Worm (Caenorhabditis elegans): ENCODE measurements around the gene R102.1.

Gene R102.1

DNA sequence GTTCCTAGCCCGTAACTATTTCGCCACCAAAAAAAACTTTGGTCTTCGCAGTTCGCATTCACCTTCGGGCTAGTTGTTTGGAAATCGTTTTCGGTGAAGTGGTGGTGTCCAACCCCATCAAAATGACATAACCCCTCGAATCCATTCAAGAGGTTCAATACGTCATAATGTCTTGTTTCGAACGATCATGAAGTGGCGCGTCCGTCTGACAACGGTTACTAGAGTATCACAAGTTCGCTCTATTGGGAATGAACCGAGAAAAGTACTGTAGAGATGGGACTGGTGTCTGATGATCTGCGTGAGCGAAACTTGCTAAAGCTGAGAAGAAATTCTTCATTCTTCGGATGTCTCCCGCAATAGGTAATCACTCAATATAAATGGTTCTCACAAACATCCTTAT lies 41.9 kb downstream of the R102.1 start, which contains the start of gene ZC168.2:
ZC168.2 (plus strand) TSS at position 301 of the 400 bp plus-strand sequence.
- no peak for TF ChIP-seq C16A3.4 (tag; optimal IDR thresholded peaks at IDR 0.05)
- no peak for TF ChIP-seq efl-1 (optimal IDR thresholded peaks at IDR 0.05)
- TF ChIP-seq efl-1 (GFP tag; optimal IDR thresholded peaks at IDR 0.05 in 1 of 2): peak in 1 of 2 experiments; percentile 83

DNA sequence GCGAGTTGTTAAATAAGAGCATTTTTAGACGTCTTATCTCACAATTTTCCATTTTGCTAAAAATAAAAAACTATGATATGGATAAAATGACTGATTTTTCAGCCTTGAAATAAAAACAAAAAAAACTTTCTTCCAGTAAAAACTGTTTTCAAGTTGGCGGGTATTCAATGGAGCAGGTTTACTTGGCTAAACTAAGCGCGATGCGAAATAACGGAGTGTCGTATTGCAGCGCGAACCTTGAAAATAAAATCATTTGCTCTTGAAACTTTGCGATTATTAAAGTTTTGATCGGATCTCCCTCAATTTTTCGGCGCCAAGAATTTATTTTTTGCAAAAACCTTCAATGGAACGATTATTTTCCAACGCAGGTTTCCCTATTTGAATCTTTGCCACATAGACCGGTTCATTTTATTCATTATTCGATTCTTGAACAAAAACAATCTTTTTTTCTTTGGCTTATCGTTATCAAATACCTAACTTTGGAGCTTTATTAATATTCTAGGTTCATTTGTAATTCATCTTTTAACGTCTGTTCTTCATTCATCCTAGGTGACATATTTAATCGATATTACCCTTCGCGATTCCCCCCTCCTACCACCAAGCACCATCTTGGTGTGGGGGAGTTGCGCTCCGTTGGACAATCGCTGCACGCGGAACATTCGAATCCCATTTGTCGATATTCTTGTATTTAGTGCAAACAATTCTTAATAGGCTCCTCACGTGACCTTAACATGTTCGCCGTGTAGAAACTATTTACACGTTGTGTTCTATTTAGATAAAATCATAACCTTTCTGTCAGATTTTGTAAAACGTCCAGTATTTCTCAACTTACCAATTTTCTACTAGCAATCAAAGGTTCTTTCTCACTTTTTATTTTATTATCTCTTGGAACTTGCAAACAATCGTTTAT lies 48.9 kb downstream of the R102.1 start, which contains the start of the genes orc-5 and cyb-1:
orc-5 (minus strand) TSS at position 62 of the 910 bp plus-strand sequence.
cyb-1 (plus strand) TSS at position 690 of the 910 bp plus-strand sequence.
- TF ChIP-seq hlh-17 (GFP tag; optimal IDR thresholded peaks at IDR 0.05; ENCODE audit: borderline replicate concordance) (no peak), alr-1 (tag; optimal IDR thresholded peaks at IDR 0.05; ENCODE audit: borderline replicate concordance) (no peak), lin-15B (tag; optimal IDR thresholded peaks at IDR 0.05) (peak; percentile 95), efl-3 (GFP tag; optimal IDR thresholded peaks at IDR 0.05) (no peak), nhr-90 (tag; optimal IDR thresholded peaks at IDR 0.05; ENCODE audit: poor library complexity) (peak; percentile 74), ceh-88 (GFP tag; IDR thresholded peaks at IDR 0.05) (no peak), sox-4 (tag; optimal IDR thresholded peaks at IDR 0.05) (peak; percentile 27), ets-5 (GFP tag; IDR thresholded peaks at IDR 0.05) (no peak), mab-9 (GFP tag; IDR thresholded peaks at IDR 0.05) (no peak), nhr-76 (tag; optimal IDR thresholded peaks at IDR 0.05) (no peak), sptf-1 (tag; optimal IDR thresholded peaks at IDR 0.05) (no peak), lin-39 (tag; optimal IDR thresholded peaks at IDR 0.05) (peak; percentile 44), sup-37 (GFP tag; optimal IDR thresholded peaks at IDR 0.05) (peak; percentile 10), nhr-11 (tag; optimal IDR thresholded peaks at IDR 0.05) (peak; percentile 44), Y116A8C.19 (tag; optimal IDR thresholded peaks at IDR 0.05; ENCODE audit: borderline replicate concordance) (no peak), tbx-2 (tag; optimal IDR thresholded peaks at IDR 0.05) (peak; percentile 78), nhr-237 (tag; optimal IDR thresholded peaks at IDR 0.05) (no peak), dsc-1 (tag; optimal IDR thresholded peaks at IDR 0.05) (peak; percentile 70), hpl-2 (GFP tag; optimal IDR thresholded peaks at IDR 0.05) (no peak), snpc-4 (tag; optimal IDR thresholded peaks at IDR 0.05) (peak; percentile 53), isw-1 (GFP tag; IDR thresholded peaks at IDR 0.05) (peak; percentile 76), F16B12.6 (tag; optimal IDR thresholded peaks at IDR 0.05) (peak; percentile 41), irx-1 (tag; optimal IDR thresholded peaks at IDR 0.05) (peak; percentile 65), zag-1 (tag; optimal IDR thresholded peaks at IDR 0.05) (no peak), unc-98 (GFP tag; IDR thresholded peaks at IDR 0.05) (no peak), skn-1 (tag; optimal IDR thresholded peaks at IDR 0.05) (peak; percentile 83), fkh-4 (tag; optimal IDR thresholded peaks at IDR 0.05; ENCODE audit: borderline replicate concordance) (no peak), grh-1 (GFP tag; IDR thresholded peaks at IDR 0.05) (peak; percentile 74), lin-35 (GFP tag; optimal IDR thresholded peaks at IDR 0.05) (peak; percentile 97 to 99), ama-1 (optimal IDR thresholded peaks at IDR 0.05) (no peak), snu-23 (GFP tag; optimal IDR thresholded peaks at IDR 0.05) (peak; percentile 90), fkh-8 (tag; optimal IDR thresholded peaks at IDR 0.05) (peak; percentile 52), unc-62 (GFP tag; optimal IDR thresholded peaks at IDR 0.05) (no peak), egl-13 (tag; optimal IDR thresholded peaks at IDR 0.05) (peak; percentile 20), lin-14 (GFP tag; optimal IDR thresholded peaks at IDR 0.05) (peak; percentile 74), pax-3 (tag; optimal IDR thresholded peaks at IDR 0.05) (no peak), ceh-8 (GFP tag; optimal IDR thresholded peaks at IDR 0.05) (peak; percentile 3), nhr-12 (tag; optimal IDR thresholded peaks at IDR 0.05) (no peak), lsy-2 (tag; optimal IDR thresholded peaks at IDR 0.05) (peak; percentile 85 to 93), ztf-11 (tag; optimal IDR thresholded peaks at IDR 0.05) (no peak), nhr-77 (tag; optimal IDR thresholded peaks at IDR 0.05) (peak; percentile 51), ces-1 (GFP tag; optimal IDR thresholded peaks at IDR 0.05) (no peak), elt-2 (tag; optimal IDR thresholded peaks at IDR 0.05) (no peak), nhr-85 (tag) (peak; percentile 79), ceh-63 (GFP tag; optimal IDR thresholded peaks at IDR 0.05) (no peak), nhr-20 (tag; optimal IDR thresholded peaks at IDR 0.05) (peak; percentile 80), lin-13 (GFP tag; optimal IDR thresholded peaks at IDR 0.05) (peak; percentile 82)

Data from whole organism, L1 larva.